Worm (Caenorhabditis elegans) whole organism, young adult: Measurements from ENCODE around the gene F52H3.11.
A peak's percentile ranks its signal among the peaks of the same experiment; 100 is the strongest.
"Not testable (repeated sequence)": the region's sequence is repeated elsewhere in the genome, so short reads cannot be mapped to it uniquely, and the experiment has no call there.

Experiments used
- B0019.2 ChIP-seq: fragments of 200-800 bp; sonication (Bioruptor generic); conservative IDR thresholded peaks from 2 replicates; pipeline ENCODE4 v1.3.6; 2022; ENCODE audit warnings: missing genetic modification reagents, missing genetic modification characterization, missing compliant biosample characterization
- C06A6.2 ChIP-seq: fragments of 200-800 bp; sonication (Bioruptor generic); conservative IDR thresholded peaks from 2 replicates; pipeline ENCODE4 v1.3.6; 2022; ENCODE audit warnings: missing genetic modification characterization, missing compliant biosample characterization
- C17E4.6 ChIP-seq: fragments of 200-800 bp; sonication (Bioruptor generic); IDR thresholded peaks from 2 replicates; pipeline ENCODE4 v1.3.6; 2022; ENCODE audit warnings: missing genetic modification reagents, missing genetic modification characterization, missing compliant biosample characterization
- F33H1.4 ChIP-seq: fragments of 200-800 bp; sonication (Bioruptor generic); IDR thresholded peaks from 2 replicates; pipeline ENCODE4 v1.3.6; 2022; ENCODE audit warnings: missing genetic modification reagents, missing genetic modification characterization, missing compliant biosample characterization
- F37B4.10 ChIP-seq: fragments of 200-800 bp; sonication (Bioruptor generic); IDR thresholded peaks from 2 replicates; pipeline ENCODE4 v1.3.6; 2022; ENCODE audit warnings: missing genetic modification characterization, missing compliant biosample characterization
- F39B2.1 ChIP-seq: fragments of 200-800 bp; sonication (Bioruptor generic); IDR thresholded peaks from 2 replicates; pipeline ENCODE4 v1.3.6; 2022; ENCODE audit warnings: missing genetic modification reagents, missing genetic modification characterization, missing compliant biosample characterization
- F49E8.2 ChIP-seq: sonication (generic microtip); optimal IDR thresholded peaks from 3 replicates; lab custom pipeline; 2017; ENCODE audit warnings: missing genetic modification characterization, mild to moderate bottlenecking, missing compliant biosample characterization, antibody characterized with exemption, moderate library complexity; ENCODE audit not compliant: insufficient read depth
- F52B5.7 ChIP-seq: sonication (generic microtip); optimal IDR thresholded peaks from 2 replicates; lab custom pipeline; 2016; ENCODE audit warnings: mild to moderate bottlenecking, missing genetic modification characterization, missing compliant biosample characterization
- K11D2.4 ChIP-seq: fragments of 200-800 bp; sonication (Bioruptor generic); IDR thresholded peaks from 2 replicates; pipeline ENCODE4 v1.3.6; 2022; ENCODE audit warnings: missing genetic modification reagents, missing genetic modification characterization, missing compliant biosample characterization
- K12H6.12 ChIP-seq: fragments of 200-800 bp; sonication (Bioruptor generic); optimal IDR thresholded peaks from 2 replicates; lab custom pipeline; 2018; ENCODE audit warnings: mild to moderate bottlenecking, missing genetic modification characterization, missing compliant biosample characterization
- T07F8.4 ChIP-seq: sonication (generic microtip); optimal IDR thresholded peaks from 2 replicates; lab custom pipeline; 2016; ENCODE audit warnings: mild to moderate bottlenecking, missing genetic modification characterization, moderate library complexity, missing compliant biosample characterization
- Y53F4B.3 ChIP-seq: fragments of 200-800 bp; sonication (Bioruptor generic); IDR thresholded peaks from 2 replicates; pipeline ENCODE4 v1.3.6; 2022; ENCODE audit warnings: missing genetic modification reagents, missing genetic modification characterization, missing compliant biosample characterization
- ZK185.1 ChIP-seq: sonication (generic microtip); optimal IDR thresholded peaks from 2 replicates; lab custom pipeline; 2016; ENCODE audit warnings: mild to moderate bottlenecking, missing genetic modification characterization, missing compliant biosample characterization; ENCODE audit not compliant: poor library complexity, severe bottlenecking
- aptf-2 ChIP-seq: fragments of 200-800 bp; sonication (Bioruptor generic); conservative IDR thresholded peaks from 2 replicates; pipeline ENCODE4 v1.3.6; 2022; ENCODE audit warnings: missing genetic modification reagents, missing genetic modification characterization, missing compliant biosample characterization
- aptf-3 ChIP-seq: fragments of 200-800 bp; sonication (Bioruptor generic); IDR thresholded peaks from 2 replicates; pipeline ENCODE4 v1.3.6; 2022; ENCODE audit warnings: missing genetic modification characterization, missing compliant biosample characterization
- attf-3 ChIP-seq: fragments of 200-800 bp; sonication (Bioruptor generic); conservative IDR thresholded peaks from 2 replicates; pipeline ENCODE4 v1.3.6; 2022; ENCODE audit warnings: missing genetic modification reagents, missing genetic modification characterization, missing compliant biosample characterization
- attf-5 ChIP-seq: fragments of 200-800 bp; sonication (Bioruptor generic); optimal IDR thresholded peaks from 2 replicates; lab custom pipeline; 2018; ENCODE audit warnings: mild to moderate bottlenecking, missing genetic modification characterization, missing compliant biosample characterization
- attf-6 ChIP-seq: fragments of 200-800 bp; sonication (Bioruptor generic); IDR thresholded peaks from 2 replicates; pipeline ENCODE4 v1.3.6; 2022; ENCODE audit warnings: missing genetic modification reagents, missing genetic modification characterization, missing compliant biosample characterization
- bed-1 ChIP-seq: fragments of 200-800 bp; sonication (Bioruptor generic); IDR thresholded peaks from 2 replicates; pipeline ENCODE4 v1.3.6; 2022; ENCODE audit warnings: missing genetic modification reagents, missing genetic modification characterization, missing compliant biosample characterization
- bed-2 ChIP-seq: fragments of 200-800 bp; sonication (Bioruptor generic); IDR thresholded peaks from 2 replicates; pipeline ENCODE4 v1.3.6; 2022; ENCODE audit warnings: missing genetic modification reagents, missing genetic modification characterization, missing compliant biosample characterization
- cebp-2 ChIP-seq: fragments of 200-800 bp; sonication (Bioruptor generic); IDR thresholded peaks from 2 replicates; pipeline ENCODE4 v1.3.6; 2022; ENCODE audit warnings: missing genetic modification characterization, missing compliant biosample characterization
- ceh-100 ChIP-seq: fragments of 200-800 bp; sonication (Bioruptor generic); IDR thresholded peaks from 2 replicates; pipeline ENCODE4 v1.3.6; 2022; ENCODE audit warnings: missing genetic modification reagents, missing genetic modification characterization, missing compliant biosample characterization
- ceh-27 ChIP-seq: fragments of 200-800 bp; sonication (Bioruptor generic); optimal IDR thresholded peaks from 2 replicates; lab custom pipeline; 2018; ENCODE audit warnings: mild to moderate bottlenecking, missing genetic modification characterization, moderate library complexity, missing compliant biosample characterization
- chd-7 ChIP-seq: sonication (generic microtip); optimal IDR thresholded peaks from 2 replicates; lab custom pipeline; 2016; ENCODE audit warnings: mild to moderate bottlenecking, missing genetic modification characterization, moderate library complexity, missing compliant biosample characterization
- dox-1 ChIP-seq: fragments of 200-800 bp; sonication (Bioruptor generic); IDR thresholded peaks from 2 replicates; pipeline ENCODE4 v1.3.6; 2022; ENCODE audit warnings: missing genetic modification reagents, missing genetic modification characterization, missing compliant biosample characterization
- egl-44 ChIP-seq: fragments of 200-800 bp; sonication (Bioruptor generic); IDR thresholded peaks from 2 replicates; pipeline ENCODE4 v1.3.6; 2022; ENCODE audit warnings: missing genetic modification reagents, missing genetic modification characterization, missing compliant biosample characterization
- egrh-3 ChIP-seq: fragments of 200-800 bp; sonication (Bioruptor generic); IDR thresholded peaks from 2 replicates; pipeline ENCODE4 v1.3.6; 2022; ENCODE audit warnings: missing genetic modification reagents, missing genetic modification characterization, missing compliant biosample characterization
- ekl-4 ChIP-seq: fragments of 200-800 bp; sonication (Bioruptor generic); IDR thresholded peaks from 2 replicates; pipeline ENCODE4 v1.3.6; 2022; ENCODE audit warnings: missing genetic modification reagents, missing genetic modification characterization, missing compliant biosample characterization
- hmg-1.2 ChIP-seq: fragments of 200-800 bp; sonication (Bioruptor generic); IDR thresholded peaks from 2 replicates; pipeline ENCODE4 v1.3.6; 2022; ENCODE audit warnings: missing genetic modification reagents, missing genetic modification characterization, missing compliant biosample characterization
- hsf-1 ChIP-seq: fragments of 200-800 bp; sonication (Bioruptor generic); IDR thresholded peaks from 2 replicates; pipeline ENCODE4 v1.3.6; 2022; ENCODE audit warnings: missing genetic modification reagents, missing genetic modification characterization, missing compliant biosample characterization
- lin-35 ChIP-seq, 3 experiments: fragments of 150-350 bp in 2 of 3; sonication (generic microtip) in 1 of 3; optimal IDR thresholded peaks; 2 replicates each; lab custom pipeline; 2014 to 2018; ENCODE audit warnings: missing biosample characterization in 3 of 3, missing genetic modification characterization in 3 of 3, missing genetic modification reagents in 3 of 3
- lin-54 ChIP-seq: fragments of 200-800 bp; sonication (Bioruptor generic); optimal IDR thresholded peaks from 2 replicates; lab custom pipeline; 2018; ENCODE audit warnings: mild to moderate bottlenecking, missing genetic modification characterization, missing compliant biosample characterization
- lir-1 ChIP-seq: fragments of 200-800 bp; sonication (Bioruptor generic); conservative IDR thresholded peaks from 2 replicates; pipeline ENCODE4 v1.3.6; 2022; ENCODE audit warnings: missing genetic modification reagents, missing genetic modification characterization, missing compliant biosample characterization
- madf-10 ChIP-seq: sonication (generic microtip); optimal IDR thresholded peaks from 2 replicates; lab custom pipeline; 2016; ENCODE audit warnings: mild to moderate bottlenecking, missing genetic modification characterization, missing compliant biosample characterization
- madf-3 ChIP-seq: fragments of 200-800 bp; sonication (Bioruptor generic); IDR thresholded peaks from 2 replicates; pipeline ENCODE4 v1.3.6; 2022; ENCODE audit warnings: missing genetic modification reagents, missing genetic modification characterization, missing compliant biosample characterization
- mcd-1 ChIP-seq: fragments of 200-800 bp; sonication (Bioruptor generic); IDR thresholded peaks from 2 replicates; pipeline ENCODE4 v1.3.6; 2022; ENCODE audit warnings: missing genetic modification reagents, missing genetic modification characterization, missing compliant biosample characterization
- rpc-1 ChIP-seq, 2 experiments: fragments of 150-350 bp in 1 of 2; sonication (generic microtip) in 1 of 2; optimal IDR thresholded peaks; 2 replicates each; lab custom pipeline; 2014 to 2018; ENCODE audit warnings: missing biosample characterization in 1 of 2, missing genetic modification characterization in 1 of 2, missing genetic modification reagents in 1 of 2, missing genotype in 1 of 2
- sea-2 ChIP-seq: fragments of 200-800 bp; sonication (Bioruptor generic); IDR thresholded peaks from 2 replicates; pipeline ENCODE4 v1.3.6; 2022; ENCODE audit warnings: missing genetic modification characterization, missing compliant biosample characterization
- somi-1 ChIP-seq: fragments of 200-800 bp; sonication (Bioruptor generic); optimal IDR thresholded peaks from 2 replicates; lab custom pipeline; 2018; ENCODE audit warnings: mild to moderate bottlenecking, missing genetic modification characterization, missing compliant biosample characterization
- tbp1 ChIP-seq: fragments of 200-800 bp; sonication (Bioruptor generic); optimal IDR thresholded peaks from 2 replicates; lab custom pipeline; 2018; ENCODE audit warnings: mild to moderate bottlenecking, missing genetic modification characterization, missing compliant biosample characterization
- tlf-1 ChIP-seq: fragments of 200-800 bp; sonication (Bioruptor generic); optimal IDR thresholded peaks from 2 replicates; lab custom pipeline; 2018; ENCODE audit warnings: mild to moderate bottlenecking, missing genetic modification characterization, missing compliant biosample characterization
- unc-130 ChIP-seq: sonication (generic microtip); optimal IDR thresholded peaks from 2 replicates; lab custom pipeline; 2016; ENCODE audit warnings: missing genetic modification reagents, missing genetic modification characterization, missing compliant biosample characterization
- xnd-1 ChIP-seq: sonication (generic microtip); optimal IDR thresholded peaks from 2 replicates; lab custom pipeline; 2016; ENCODE audit warnings: missing genotype, missing genetic modification reagents, missing genetic modification characterization, missing compliant biosample characterization
- ztf-18 ChIP-seq: sonication (generic microtip); optimal IDR thresholded peaks from 2 replicates; lab custom pipeline; 2016; ENCODE audit warnings: missing genotype, mild to moderate bottlenecking, missing genetic modification characterization, missing compliant biosample characterization
- ztf-25 ChIP-seq: fragments of 200-800 bp; sonication (Bioruptor generic); IDR thresholded peaks from 2 replicates; pipeline ENCODE4 v1.3.6; 2022; ENCODE audit warnings: missing genetic modification reagents, missing genetic modification characterization, missing compliant biosample characterization
- ztf-28 ChIP-seq: fragments of 200-800 bp; sonication (Bioruptor generic); IDR thresholded peaks from 2 replicates; pipeline ENCODE4 v1.3.6; 2022; ENCODE audit warnings: missing genetic modification reagents, missing genetic modification characterization, missing compliant biosample characterization
- ztf-6 ChIP-seq: fragments of 200-800 bp; sonication (Bioruptor generic); IDR thresholded peaks from 2 replicates; pipeline ENCODE4 v1.3.6; 2022; ENCODE audit warnings: missing genetic modification reagents, missing genetic modification characterization, missing compliant biosample characterization

F52H3.11 gene

ce11 chrII:10033163-10033871, 11.6 kb downstream of the F52H3.11 start, which contains the start of gene mtcu-2 (continued):
- TF ChIP-seq madf-3 (GFP tag; lab: Robert Waterston, UW) (peak; percentile 95), F52B5.7 (tag; lab: Kevin White, UChicago) (peak; percentile 28), ztf-18 (peak; percentile 38), egl-44 (peak; percentile 98), ztf-25 (GFP tag; lab: Robert Waterston, UW) (peak; percentile 100), attf-5 (GFP tag; lab: Kevin White, UChicago) (peak; percentile 94), ztf-6 (GFP tag; lab: Robert Waterston, UW) (peak; percentile 96), mcd-1 (peak; percentile 100), aptf-2 (GFP tag; lab: Robert Waterston, UW) (peak; percentile 97), F49E8.2 (tag; lab: Kevin White, UChicago) (peak; percentile 33), tbp1 (GFP tag; lab: Kevin White, UChicago) (peak; percentile 60), F39B2.1 (peak; percentile 80), F33H1.4 (GFP tag; lab: Robert Waterston, UW) (peak; percentile 88), attf-6 (GFP tag; lab: Robert Waterston, UW) (peak; percentile 88), B0019.2 (peak; percentile 96), K11D2.4 (GFP tag; lab: Robert Waterston, UW) (peak; percentile 98), dox-1 (peak; percentile 100), chd-7 (tag; lab: Kevin White, UChicago) (peak; percentile 34), attf-3 (GFP tag; lab: Robert Waterston, UW) (peak; percentile 90), lin-54 (GFP tag; lab: Kevin White, UChicago) (peak; percentile 84), ztf-28 (GFP tag; lab: Robert Waterston, UW) (peak; percentile 99), sea-2 (peak; percentile 95), somi-1 (GFP tag; lab: Kevin White, UChicago) (peak; percentile 36), lin-35 (GFP tag; optimal IDR thresholded peaks at IDR 0.05; lab: Kevin White, UChicago) (peak in 1 of 3 experiments; percentile 77), lir-1 (GFP tag; lab: Robert Waterston, UW) (peak; percentile 88), hsf-1 (GFP tag; lab: Robert Waterston, UW) (peak; percentile 80), ceh-100 (GFP tag; lab: Robert Waterston, UW) (peak; percentile 100), bed-2 (peak; percentile 99), unc-130 (GFP tag; lab: Kevin White, UChicago) (peak; percentile 27), F37B4.10 (GFP tag; lab: Robert Waterston, UW) (peak; percentile 97), C06A6.2 (peak; percentile 100), K12H6.12 (tag; lab: Kevin White, UChicago) (peak; percentile 61), madf-10 (tag; lab: Kevin White, UChicago) (peak; percentile 62), hmg-1.2 (GFP tag; lab: Robert Waterston, UW) (peak; percentile 93), egrh-3 (peak; percentile 90), cebp-2 (GFP tag; lab: Robert Waterston, UW) (peak; percentile 92), aptf-3 (GFP tag; lab: Robert Waterston, UW) (peak; percentile 93; the same call in 1 of the 2 replicates), C17E4.6 (GFP tag; lab: Robert Waterston, UW) (peak; percentile 99), xnd-1 (peak; percentile 16), ZK185.1 (tag; lab: Kevin White, UChicago) (peak; percentile 58), ceh-27 (GFP tag; lab: Kevin White, UChicago) (peak; percentile 76), Y53F4B.3 (peak; percentile 92), T07F8.4 (tag; lab: Kevin White, UChicago) (peak; percentile 37), tlf-1 (GFP tag; lab: Kevin White, UChicago) (peak; percentile 49), ekl-4 (GFP tag; lab: Robert Waterston, UW) (peak; percentile 99), bed-1 (GFP tag; lab: Robert Waterston, UW) (0 out of 2 replicates have a peak, but pooled peaks have one; percentile 85), rpc-1 (optimal IDR thresholded peaks at IDR 0.05; lab: Kevin White, UChicago) (peak; percentile 38)
- not testable (repeated sequence) for TF ChIP-seq rpc-1 (tag; optimal IDR thresholded peaks at IDR 0.05; lab: Kevin White, UChicago)
